Fruit fly (Drosophila melanogaster) whole organism, embryonic: ENCODE data around the gene Rtca.
A peak's percentile ranks its signal among the peaks of the same experiment; 100 is the strongest.

Source experiments
- CG1024 ChIP-seq: fragments of 200-800 bp; sonication (Bioruptor generic); IDR thresholded peaks from 2 replicates; pipeline ENCODE4 v1.3.6; 2022; ENCODE audit warnings: missing biosample characterization, missing genetic modification characterization
- CG11504 ChIP-seq: fragments of 200-800 bp; sonication (Bioruptor generic); optimal IDR thresholded peaks from 3 replicates; lab custom pipeline; 2019; ENCODE audit warnings: missing biosample characterization, mild to moderate bottlenecking, missing genetic modification characterization, moderate library complexity
- CG12769 ChIP-seq: fragments of 200-800 bp; sonication (Bioruptor generic); optimal IDR thresholded peaks from 2 replicates; lab custom pipeline; 2019; ENCODE audit warnings: missing biosample characterization, mild to moderate bottlenecking, missing genetic modification characterization, moderate library complexity
- CG12942 ChIP-seq: fragments of 200-800 bp; sonication (Bioruptor generic); optimal IDR thresholded peaks from 3 replicates; lab custom pipeline; 2016; ENCODE audit warnings: missing biosample characterization, missing genetic modification characterization
- CG13424 ChIP-seq: fragments of 200-800 bp; sonication (Bioruptor generic); optimal IDR thresholded peaks from 2 replicates; lab custom pipeline; 2019; ENCODE audit warnings: missing biosample characterization, mild to moderate bottlenecking, missing genetic modification characterization, moderate library complexity
- CG14014 ChIP-seq: fragments of 200-800 bp; sonication (Bioruptor generic); IDR thresholded peaks from 2 replicates; pipeline ENCODE4 v1.3.6; 2022; ENCODE audit warnings: missing biosample characterization, missing genetic modification characterization
- CG14710 ChIP-seq: fragments of 200-800 bp; sonication (Bioruptor generic); optimal IDR thresholded peaks from 3 replicates; lab custom pipeline; 2019; ENCODE audit warnings: missing biosample characterization, mild to moderate bottlenecking, missing genetic modification characterization, moderate library complexity
- CG15269 ChIP-seq: fragments of 200-800 bp; sonication (Bioruptor generic); optimal IDR thresholded peaks from 2 replicates; lab custom pipeline; 2018; ENCODE audit warnings: missing biosample characterization, mild to moderate bottlenecking, missing genetic modification characterization, moderate library complexity
- CG15514 ChIP-seq: fragments of 200-800 bp; sonication (Bioruptor generic); optimal IDR thresholded peaks from 3 replicates; lab custom pipeline; 2017; ENCODE audit warnings: missing biosample characterization, missing genetic modification characterization, mild to moderate bottlenecking, moderate library complexity, missing genetic modification reagents
- CG15696 ChIP-seq: fragments of 200-800 bp; sonication (Bioruptor generic); optimal IDR thresholded peaks from 2 replicates; lab custom pipeline; 2019; ENCODE audit warnings: missing biosample characterization, mild to moderate bottlenecking, missing genetic modification characterization, moderate library complexity
- CG17359 ChIP-seq: fragments of 200-800 bp; sonication (Bioruptor generic); optimal IDR thresholded peaks from 3 replicates; lab custom pipeline; 2018; ENCODE audit warnings: missing biosample characterization, mild to moderate bottlenecking, missing genetic modification characterization, moderate library complexity
- CG2712 ChIP-seq: fragments of 200-800 bp; optimal IDR thresholded peaks from 3 replicates; lab custom pipeline; 2019; ENCODE audit warnings: missing biosample characterization, mild to moderate bottlenecking, missing genetic modification characterization, moderate library complexity
- CG30020 ChIP-seq: fragments of 200-800 bp; optimal IDR thresholded peaks from 2 replicates; lab custom pipeline; 2019; ENCODE audit warnings: missing biosample characterization, mild to moderate bottlenecking, missing genetic modification characterization, moderate library complexity
- CG30403 ChIP-seq: fragments of 200-800 bp; sonication (Bioruptor generic); optimal IDR thresholded peaks from 3 replicates; lab custom pipeline; 2016; ENCODE audit warnings: missing biosample characterization, missing genetic modification characterization
- CG31224 ChIP-seq: fragments of 200-800 bp; sonication (Bioruptor generic); IDR thresholded peaks from 2 replicates; pipeline ENCODE4 v1.3.6; 2022; ENCODE audit warnings: missing biosample characterization, missing genetic modification characterization
- CG31441 ChIP-seq: fragments of 200-800 bp; sonication (Bioruptor generic); IDR thresholded peaks from 2 replicates; pipeline ENCODE4 v1.3.6; 2022; ENCODE audit warnings: missing biosample characterization, missing genetic modification characterization
- CG6683 ChIP-seq: fragments of 200-800 bp; sonication (Bioruptor generic); optimal IDR thresholded peaks from 2 replicates; lab custom pipeline; 2017; ENCODE audit warnings: missing biosample characterization, mild to moderate bottlenecking, missing genetic modification characterization, missing genetic modification reagents
- CG8765 ChIP-seq: fragments of 200-800 bp; sonication (Bioruptor generic); IDR thresholded peaks from 2 replicates; pipeline ENCODE4 v1.3.6; 2022; ENCODE audit warnings: missing biosample characterization, missing genetic modification characterization
- CG9932 ChIP-seq: fragments of 200-800 bp; sonication (Bioruptor generic); IDR thresholded peaks from 2 replicates; pipeline ENCODE4 v1.3.6; 2022; ENCODE audit warnings: missing biosample characterization, missing genetic modification characterization
- Dip3 ChIP-seq: fragments of 200-800 bp; sonication (Bioruptor generic); optimal IDR thresholded peaks from 3 replicates; lab custom pipeline; 2016; ENCODE audit warnings: missing biosample characterization, missing genetic modification characterization
- Dp ChIP-seq: fragments of 200-800 bp; sonication (Bioruptor generic); optimal IDR thresholded peaks from 2 replicates; lab custom pipeline; 2018; ENCODE audit warnings: missing biosample characterization, mild to moderate bottlenecking, missing genetic modification characterization, moderate library complexity
- HLH3B ChIP-seq: fragments of 200-800 bp; sonication (Bioruptor generic); IDR thresholded peaks from 2 replicates; pipeline ENCODE4 v1.3.6; 2022; ENCODE audit warnings: missing biosample characterization, missing genetic modification characterization
- Hr3 ChIP-seq: fragments of 200-800 bp; sonication (Bioruptor generic); optimal IDR thresholded peaks from 3 replicates; lab custom pipeline; 2016; ENCODE audit warnings: missing biosample characterization, missing genetic modification characterization
- Hr51 ChIP-seq, 2 experiments: fragments of 200-800 bp; sonication (Bioruptor generic); optimal IDR thresholded peaks; 2 replicates in 1 of 2; 3 replicates in 1 of 2; lab custom pipeline; 2016 to 2018; ENCODE audit warnings: missing biosample characterization in 2 of 2, missing genetic modification characterization in 2 of 2, mild to moderate bottlenecking in 1 of 2, moderate library complexity in 1 of 2
- Hr78 ChIP-seq, 2 experiments: fragments of 200-800 bp in 1 of 2; fragments of >200 bp in 1 of 2; sonication (Bioruptor generic) in 1 of 2; optimal IDR thresholded peaks; 2 replicates each; lab custom pipeline; 2017 to 2019; ENCODE audit warnings: missing biosample characterization in 2 of 2, missing genetic modification characterization in 2 of 2, mild to moderate bottlenecking in 1 of 2, moderate library complexity in 1 of 2
- Hsf ChIP-seq: fragments of 200-800 bp; sonication (Bioruptor generic); optimal IDR thresholded peaks from 3 replicates; lab custom pipeline; 2016; ENCODE audit warnings: missing biosample characterization, missing genetic modification characterization
- Med ChIP-seq: fragments of 200-800 bp; sonication (Bioruptor generic); peaks from one replicate; lab custom pipeline; 2016; ENCODE audit warnings: missing biosample characterization, missing genetic modification characterization, mild to moderate bottlenecking, inconsistent platforms, moderate library complexity
- Nf-YC ChIP-seq: fragments of 200-800 bp; optimal IDR thresholded peaks from 3 replicates; lab custom pipeline; 2019; ENCODE audit warnings: missing biosample characterization, mild to moderate bottlenecking, missing genetic modification characterization, moderate library complexity
- Oli ChIP-seq: fragments of 200-800 bp; sonication (Bioruptor generic); optimal IDR thresholded peaks from 2 replicates; lab custom pipeline; 2018; ENCODE audit warnings: missing biosample characterization, mild to moderate bottlenecking, missing genetic modification characterization, moderate library complexity
- Pdp1 ChIP-seq, 2 experiments: fragments of 200-800 bp; sonication (Bioruptor generic); optimal IDR thresholded peaks; 3 replicates each; lab custom pipeline; 2016; ENCODE audit warnings: missing biosample characterization in 2 of 2, missing genetic modification characterization in 2 of 2, mild to moderate bottlenecking in 1 of 2, moderate library complexity in 1 of 2
- Sox102F ChIP-seq: fragments of 200-800 bp; sonication (Bioruptor generic); optimal IDR thresholded peaks from 2 replicates; lab custom pipeline; 2018; ENCODE audit warnings: missing biosample characterization, mild to moderate bottlenecking, missing genetic modification characterization, moderate library complexity
- Xrp1 ChIP-seq: fragments of 200-800 bp; sonication (Bioruptor generic); IDR thresholded peaks from 2 replicates; pipeline ENCODE4 v1.3.6; 2022; ENCODE audit warnings: missing biosample characterization, missing genetic modification characterization
- dimm ChIP-seq: fragments of 200-800 bp; sonication (Bioruptor generic); IDR thresholded peaks from 2 replicates; pipeline ENCODE4 v1.3.6; 2022; ENCODE audit warnings: missing biosample characterization, missing genetic modification characterization
- dmrt11E ChIP-seq: fragments of 200-800 bp; sonication (Bioruptor generic); optimal IDR thresholded peaks from 3 replicates; lab custom pipeline; 2018; ENCODE audit warnings: missing biosample characterization, mild to moderate bottlenecking, missing genetic modification characterization, moderate library complexity
- exex ChIP-seq: fragments of 200-800 bp; sonication (Bioruptor generic); optimal IDR thresholded peaks from 4 replicates; lab custom pipeline; 2018; ENCODE audit warnings: missing biosample characterization, mild to moderate bottlenecking, missing genetic modification characterization, moderate library complexity
- gcm ChIP-seq: fragments of 200-800 bp; sonication (Bioruptor generic); optimal IDR thresholded peaks from 2 replicates; lab custom pipeline; 2019; ENCODE audit warnings: missing biosample characterization, mild to moderate bottlenecking, missing genetic modification characterization, moderate library complexity
- gfzf ChIP-seq: fragments of 200-800 bp; sonication (Bioruptor generic); optimal IDR thresholded peaks from 2 replicates; lab custom pipeline; 2016; ENCODE audit warnings: missing biosample characterization, mild to moderate bottlenecking, missing genetic modification characterization, moderate library complexity
- grau ChIP-seq: fragments of 200-800 bp; optimal IDR thresholded peaks from 3 replicates; lab custom pipeline; 2019; ENCODE audit warnings: missing biosample characterization, mild to moderate bottlenecking, missing genetic modification characterization, moderate library complexity
- mirr ChIP-seq: fragments of 200-800 bp; sonication (Bioruptor generic); optimal IDR thresholded peaks from 3 replicates; lab custom pipeline; 2018; ENCODE audit warnings: missing biosample characterization, mild to moderate bottlenecking, missing genetic modification characterization
- pzg ChIP-seq: fragments of 200-800 bp; sonication (Bioruptor generic); optimal IDR thresholded peaks from 3 replicates; lab custom pipeline; 2018; ENCODE audit warnings: missing biosample characterization, mild to moderate bottlenecking, missing genetic modification characterization, moderate library complexity
- repo ChIP-seq: fragments of 200-800 bp; sonication (Bioruptor generic); optimal IDR thresholded peaks from 2 replicates; lab custom pipeline; 2016; ENCODE audit warnings: missing biosample characterization, missing genetic modification characterization
- rib ChIP-seq: fragments of 200-800 bp; sonication (Bioruptor generic); IDR thresholded peaks from 2 replicates; pipeline ENCODE4 v1.3.6; 2022; ENCODE audit warnings: missing biosample characterization, missing genetic modification characterization
- scrt ChIP-seq: fragments of 200-800 bp; sonication (Bioruptor generic); optimal IDR thresholded peaks from 2 replicates; lab custom pipeline; 2018; ENCODE audit warnings: missing biosample characterization, mild to moderate bottlenecking, missing genetic modification characterization, moderate library complexity
- seq ChIP-seq: fragments of 200-800 bp; sonication (Bioruptor generic); IDR thresholded peaks from 2 replicates; pipeline ENCODE4 v1.3.6; 2022; ENCODE audit warnings: missing biosample characterization, missing genetic modification characterization
- unc-4 ChIP-seq: fragments of 200-800 bp; sonication (Bioruptor generic); IDR thresholded peaks from 2 replicates; pipeline ENCODE4 v1.3.6; 2022; ENCODE audit warnings: missing biosample characterization, missing genetic modification characterization; ENCODE audit not compliant: partially characterized antibody
- usp ChIP-seq: fragments of >200 bp; optimal IDR thresholded peaks from 2 replicates; lab custom pipeline; 2017; ENCODE audit warnings: missing biosample characterization, missing genetic modification characterization
- zfh2 ChIP-seq: fragments of 200-800 bp; sonication (Bioruptor generic); optimal IDR thresholded peaks from 2 replicates; lab custom pipeline; 2016; ENCODE audit warnings: missing biosample characterization, missing genetic modification characterization

The Rtca gene

DNA sequence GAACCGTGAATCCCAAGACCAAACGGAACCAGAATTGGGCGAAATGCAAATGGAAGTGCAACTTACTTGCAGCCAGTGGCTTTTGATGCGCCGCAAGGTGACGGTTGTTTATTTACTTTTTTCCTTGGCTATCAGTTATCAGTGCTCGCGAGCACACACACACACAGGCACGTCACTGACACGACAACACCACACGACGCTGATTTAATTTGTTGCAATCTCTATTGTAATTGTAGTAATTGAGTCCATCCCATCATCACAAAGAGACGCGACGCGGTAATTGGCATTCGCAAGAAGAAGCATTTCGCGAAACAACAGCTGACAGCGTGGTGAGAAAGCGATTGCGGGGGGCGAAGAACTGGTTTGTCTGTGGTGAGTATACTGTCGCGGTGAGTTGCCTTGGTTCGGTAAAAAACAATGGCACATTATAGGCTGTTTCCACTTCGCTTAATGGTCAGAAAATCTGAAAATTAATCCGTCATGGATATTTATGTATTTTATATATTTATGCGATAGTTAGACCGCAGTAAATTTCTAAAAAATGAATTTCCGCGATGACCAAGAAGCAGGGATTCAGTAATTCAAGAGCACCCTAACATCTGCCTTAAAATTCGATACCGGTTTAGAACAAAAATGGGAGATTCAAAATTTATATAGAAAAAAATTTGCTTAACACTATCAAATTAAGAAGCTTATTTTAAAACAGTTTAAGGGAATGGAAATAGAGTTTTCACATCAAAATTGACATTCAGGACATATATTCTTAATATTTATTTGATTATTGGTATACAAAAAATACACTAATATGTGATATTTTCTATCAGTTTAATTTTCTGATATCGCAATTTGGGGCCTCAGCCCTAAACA, 30.0 kb upstream of the Rtca start, which contains the start of the genes Actn and usp (continued):
- peak; percentile 9 for TF ChIP-seq gcm
- peak; percentile 8 for TF ChIP-seq CG17359 (tag; lab: Kevin White, UChicago)
- peak in 1 of 2 experiments; percentile 28 for TF ChIP-seq Hr51 (GFP tag; optimal IDR thresholded peaks at IDR 0.05; lab: Kevin White, UChicago)
- no peak for TF ChIP-seq Dp (GFP tag; lab: Kevin White, UChicago)
- peak; percentile 50 for TF ChIP-seq CG31441
- peak in 1 of 2 experiments; percentile 27 for TF ChIP-seq Pdp1 (GFP tag; optimal IDR thresholded peaks at IDR 0.05; lab: Kevin White, UChicago)
- TF ChIP-seq mirr = peak; percentile 2
- TF ChIP-seq CG30403 (GFP tag; lab: Kevin White, UChicago) = peak; percentile 10
- peak; percentile 17 for TF ChIP-seq CG12769 (tag; lab: Kevin White, UChicago)
- TF ChIP-seq seq (GFP tag; lab: Robert Waterston, UW) = 0 out of 2 replicates have a peak, but pooled peaks have one; percentile 10
- TF ChIP-seq CG6683 (GFP tag; lab: Kevin White, UChicago) = no peak
- TF ChIP-seq Sox102F = peak; percentile 35
- peak; percentile 94 for TF ChIP-seq rib (GFP tag; lab: Robert Waterston, UW)
- no peak for TF ChIP-seq Dip3 (GFP tag; lab: Kevin White, UChicago)
- peak; percentile 33 for TF ChIP-seq CG13424 (tag; lab: Kevin White, UChicago)
- TF ChIP-seq exex (tag; lab: Kevin White, UChicago) = peak; percentile 92
- TF ChIP-seq Hr78 (GFP tag; optimal IDR thresholded peaks at IDR 0.05; lab: Kevin White, UChicago) = peak in 1 of 2 experiments; percentile 53
- peak; percentile 1 for TF ChIP-seq Oli (tag; lab: Kevin White, UChicago)
- TF ChIP-seq Med (GFP tag; lab: Kevin White, UChicago) = peak; percentile 80
- peak; percentile 91 for TF ChIP-seq CG30020 (tag; lab: Kevin White, UChicago)
- peak; percentile 51; the same call in 1 of the 2 replicates for TF ChIP-seq CG14014
- TF ChIP-seq CG9932 (GFP tag; lab: Robert Waterston, UW) = peak; percentile 16; the same call in 1 of the 2 replicates
- peak; percentile 16 for TF ChIP-seq dmrt11E
- TF ChIP-seq CG31224 (GFP tag; lab: Robert Waterston, UW) = no peak
- peak; percentile 42 for TF ChIP-seq CG2712 (tag; lab: Kevin White, UChicago)
- no peak for TF ChIP-seq usp (GFP tag; lab: Kevin White, UChicago)
- TF ChIP-seq Nf-YC = peak; percentile 16
- TF ChIP-seq gfzf (GFP tag; lab: Kevin White, UChicago) = peak; percentile 10
- TF ChIP-seq scrt = no peak
- peak; percentile 96 for TF ChIP-seq CG15514 (GFP tag; lab: Kevin White, UChicago)
- peak; percentile 45 for TF ChIP-seq unc-4
- no peak for TF ChIP-seq dimm (GFP tag; lab: Robert Waterston, UW)
- TF ChIP-seq CG15696 = peak; percentile 23
- TF ChIP-seq grau (tag; lab: Kevin White, UChicago) = peak; percentile 33
- peak; percentile 56 for TF ChIP-seq CG11504 (tag; lab: Kevin White, UChicago)
- TF ChIP-seq Xrp1 = peak; percentile 42; the same call in 1 of the 2 replicates
- peak; percentile 47 for TF ChIP-seq CG14710
- TF ChIP-seq CG15269 (tag; lab: Kevin White, UChicago) = peak; percentile 31
- peak; percentile 1 for TF ChIP-seq Hsf (GFP tag; lab: Kevin White, UChicago)
- TF ChIP-seq Hr3 = peak; percentile 0
- no peak for TF ChIP-seq zfh2 (GFP tag; lab: Kevin White, UChicago)
- no peak for TF ChIP-seq CG12942 (GFP tag; lab: Kevin White, UChicago)
- peak; percentile 49 for TF ChIP-seq pzg (GFP tag; lab: Kevin White, UChicago)
- TF ChIP-seq repo (GFP tag; lab: Kevin White, UChicago) = no peak
- 0 out of 2 replicates have a peak, but pooled peaks have one; percentile 10 for TF ChIP-seq HLH3B (GFP tag; lab: Robert Waterston, UW)
- TF ChIP-seq CG8765 (GFP tag; lab: Robert Waterston, UW) = no peak
- peak; percentile 63 for TF ChIP-seq CG1024
